Worm (Caenorhabditis elegans) whole organism, L1 larva: Measurements from ENCODE around the gene C25H3.3.
A peak's percentile ranks its signal among the peaks of the same experiment; 100 is the strongest.

Experiments
- ces-1 ChIP-seq: fragments of 150-350 bp; optimal IDR thresholded peaks from 2 replicates; lab custom pipeline; 2014; ENCODE audit warnings: missing biosample characterization, missing genetic modification reagents, missing genetic modification characterization
- nhr-237 ChIP-seq: fragments of 150-350 bp; optimal IDR thresholded peaks from 2 replicates; lab custom pipeline; 2014; ENCODE audit warnings: missing biosample characterization, missing genetic modification characterization
- nhr-77 ChIP-seq: fragments of 150-350 bp; optimal IDR thresholded peaks from 2 replicates; lab custom pipeline; 2014; ENCODE audit warnings: missing biosample characterization, missing genetic modification characterization
- nhr-85 ChIP-seq: sonication (generic microtip); peaks from one replicate; lab custom pipeline; 2016; ENCODE audit warnings: missing genetic modification characterization, inconsistent platforms, missing compliant biosample characterization
- pqm-1 ChIP-seq: sonication (generic microtip); optimal IDR thresholded peaks from 3 replicates; lab custom pipeline; 2017; ENCODE audit warnings: missing biosample characterization, missing genetic modification characterization
- skn-1 ChIP-seq: fragments of 150-350 bp; optimal IDR thresholded peaks from 2 replicates; lab custom pipeline; 2014; ENCODE audit warnings: missing biosample characterization, missing genetic modification characterization
- swsn-7 ChIP-seq: sonication (generic microtip); optimal IDR thresholded peaks from 2 replicates; lab custom pipeline; 2016; ENCODE audit warnings: missing genetic modification characterization, missing compliant biosample characterization

- peak; percentile 29 for TF ChIP-seq nhr-77 (tag; lab: Kevin White, UChicago)
- no peak for TF ChIP-seq ces-1 (GFP tag; lab: Kevin White, UChicago)
- peak; percentile 72 for TF ChIP-seq nhr-85 (tag; lab: Kevin White, UChicago)
- peak; percentile 54 for TF ChIP-seq swsn-7 (tag; lab: Kevin White, UChicago)
- TF ChIP-seq pqm-1, result no peak
- peak; percentile 58 for TF ChIP-seq skn-1 (tag; lab: Kevin White, UChicago)
- TF ChIP-seq nhr-237, result no peak
These were observed 20.8 kb downstream of the C25H3.3 start, which contains the start of the genes tiar-1 and lelo-4 for ce11 chrII:5714807-5715206.
